Worm (Caenorhabditis elegans) whole organism, midembryonic: ENCODE data around the gene vps-33.2.

ENCODE experiments used
- T22C8.4 ChIP-seq: fragments of 200-800 bp; sonication (Bioruptor generic); IDR thresholded peaks from 2 replicates; pipeline ENCODE4 v1.3.6; 2022; ENCODE audit warnings: missing genetic modification characterization, missing compliant biosample characterization
- flt-1 ChIP-seq: fragments of 200-800 bp; sonication (Bioruptor generic); IDR thresholded peaks from 2 replicates; pipeline ENCODE4 v1.3.6; 2022; ENCODE audit warnings: missing genetic modification characterization, missing compliant biosample characterization
- ztf-23 ChIP-seq: fragments of 200-800 bp; sonication (Bioruptor generic); IDR thresholded peaks from 2 replicates; pipeline ENCODE4 v1.3.6; 2022; ENCODE audit warnings: missing genetic modification reagents, missing genetic modification characterization, missing compliant biosample characterization

DNA sequence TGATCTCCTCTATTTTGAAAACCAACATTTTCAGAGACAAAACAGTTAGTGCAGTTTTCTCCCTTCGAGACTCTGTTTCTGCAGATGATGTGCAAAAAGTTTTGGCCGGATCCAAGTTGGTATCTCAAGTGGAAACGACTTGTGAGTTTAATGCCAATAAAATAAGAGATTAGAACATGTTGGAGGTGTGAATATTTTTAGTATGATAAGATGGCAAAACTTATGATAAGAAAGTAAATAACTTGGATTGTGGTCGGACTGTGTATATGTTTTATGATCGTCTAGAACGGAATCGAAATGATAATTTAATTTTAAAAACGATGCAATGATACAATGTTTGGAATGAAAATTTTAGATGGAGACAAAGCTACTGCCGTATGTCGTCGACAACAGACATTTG, 31.0 kb downstream of the vps-33.2 start:
- TF ChIP-seq ztf-23 (GFP tag; lab: Robert Waterston, UW), result no peak
- TF ChIP-seq T22C8.4 (GFP tag; lab: Robert Waterston, UW), result no peak
- no peak for TF ChIP-seq flt-1 (GFP tag; lab: Robert Waterston, UW)
